Fruit fly (Drosophila melanogaster) Kc167 (cell line): ENCODE data around the gene Wdr92.

Experiments
- Myc ChIP-seq: fragments of >200 bp; optimal IDR thresholded peaks from 2 replicates; lab custom pipeline; 2017; ENCODE audit warnings: missing external identifiers
- Sin3A ChIP-seq: fragments of >200 bp; optimal IDR thresholded peaks from 2 replicates; lab custom pipeline; 2018; ENCODE audit warnings: missing external identifiers
- h ChIP-seq: fragments of >200 bp; optimal IDR thresholded peaks from 3 replicates; lab custom pipeline; 2018; ENCODE audit warnings: missing external identifiers
- psq ChIP-seq: fragments of >200 bp; optimal IDR thresholded peaks from 2 replicates; lab custom pipeline; 2017; ENCODE audit warnings: missing external identifiers
- ttk ChIP-seq: sonication (Bioruptor generic); optimal IDR thresholded peaks from 2 replicates; lab custom pipeline; 2017; ENCODE audit warnings: missing external identifiers

DNA sequence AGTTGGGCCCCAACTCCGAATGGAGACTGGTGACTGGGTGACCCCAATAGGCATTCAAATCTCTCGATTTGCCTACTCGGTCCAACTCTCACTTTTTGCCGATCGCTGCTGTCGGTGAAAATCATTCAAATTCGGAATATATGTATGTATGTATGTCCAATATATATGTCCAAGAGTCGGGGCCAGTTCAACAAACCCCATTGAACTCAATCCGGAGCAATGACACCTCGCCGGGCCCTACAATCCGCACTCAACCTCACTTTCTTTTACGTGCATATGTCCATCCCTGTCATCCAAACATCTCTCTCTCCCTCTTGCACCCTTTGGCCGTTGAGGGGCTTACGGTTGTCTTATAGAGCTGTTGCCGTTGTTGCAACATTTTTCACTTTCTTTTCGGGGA lies 27.1 kb downstream of the Wdr92 start:
- TF ChIP-seq ttk (lab: Kevin White, UChicago) = no peak
- no peak for TF ChIP-seq h (lab: Kevin White, UChicago)
- TF ChIP-seq Myc (lab: Kevin White, UChicago) = no peak
- TF ChIP-seq psq = no peak
- TF ChIP-seq Sin3A = no peak
